Fruit fly (Drosophila melanogaster) whole organism, prepupa: ENCODE measurements around the gene CG9541.

Source experiments
- Blimp-1 ChIP-seq: fragments of 200-800 bp; sonication (Bioruptor generic); optimal IDR thresholded peaks from 3 replicates; lab custom pipeline; 2017; ENCODE audit warnings: missing biosample characterization, missing genetic modification characterization, mild to moderate bottlenecking, moderate library complexity, missing genetic modification reagents
- CG10631 ChIP-seq: fragments of 200-800 bp; sonication (Bioruptor generic); optimal IDR thresholded peaks from 2 replicates; lab custom pipeline; 2016; ENCODE audit warnings: missing biosample characterization, missing genetic modification characterization
- CG10669 ChIP-seq: fragments of 200-800 bp; sonication (Bioruptor generic); optimal IDR thresholded peaks from 3 replicates; lab custom pipeline; 2018; ENCODE audit warnings: missing biosample characterization, mild to moderate bottlenecking, missing genetic modification characterization, moderate library complexity
- CG11294 ChIP-seq: fragments of 200-800 bp; sonication (Bioruptor generic); IDR thresholded peaks from 2 replicates; pipeline ENCODE4 v1.3.6; 2022; ENCODE audit warnings: missing biosample characterization, missing genetic modification characterization
- CG11762 ChIP-seq: fragments of 200-800 bp; sonication (Bioruptor generic); optimal IDR thresholded peaks from 3 replicates; lab custom pipeline; 2016; ENCODE audit warnings: missing biosample characterization, missing genetic modification characterization; ENCODE audit not compliant: insufficient read depth
- CG11902 ChIP-seq: fragments of 200-800 bp; sonication (Bioruptor generic); optimal IDR thresholded peaks from 3 replicates; lab custom pipeline; 2016; ENCODE audit warnings: missing biosample characterization, missing genetic modification characterization
- CG15336 ChIP-seq: fragments of 200-800 bp; sonication (Bioruptor generic); IDR thresholded peaks from 2 replicates; pipeline ENCODE4 v1.3.6; 2022; ENCODE audit warnings: missing biosample characterization, missing genetic modification characterization
- CG1621 ChIP-seq: fragments of 200-800 bp; sonication (Bioruptor generic); optimal IDR thresholded peaks from 3 replicates; lab custom pipeline; 2018; ENCODE audit warnings: missing biosample characterization, mild to moderate bottlenecking, missing genetic modification characterization
- CG16779 ChIP-seq: fragments of 200-800 bp; sonication (Bioruptor generic); optimal IDR thresholded peaks from 3 replicates; lab custom pipeline; 2017; ENCODE audit warnings: missing biosample characterization, mild to moderate bottlenecking, missing genetic modification characterization
- CG3032 ChIP-seq: fragments of 200-800 bp; optimal IDR thresholded peaks from 2 replicates; lab custom pipeline; 2019; ENCODE audit warnings: missing biosample characterization, mild to moderate bottlenecking, missing genetic modification characterization, moderate library complexity
- CG31627 ChIP-seq: fragments of 200-800 bp; sonication (Bioruptor generic); optimal IDR thresholded peaks from 3 replicates; lab custom pipeline; 2016; ENCODE audit warnings: missing biosample characterization, missing genetic modification characterization
- CG32006 ChIP-seq: fragments of 200-800 bp; sonication (Bioruptor generic); optimal IDR thresholded peaks from 3 replicates; lab custom pipeline; 2017; ENCODE audit warnings: missing biosample characterization, mild to moderate bottlenecking, missing genetic modification characterization
- CG3919 ChIP-seq: fragments of 200-800 bp; sonication (Bioruptor generic); optimal IDR thresholded peaks from 3 replicates; lab custom pipeline; 2016; ENCODE audit warnings: missing biosample characterization, missing genetic modification characterization
- CG4318 ChIP-seq: fragments of 200-800 bp; sonication (Bioruptor generic); optimal IDR thresholded peaks from 3 replicates; lab custom pipeline; 2017; ENCODE audit warnings: missing biosample characterization, mild to moderate bottlenecking, missing genetic modification characterization
- CG6163 ChIP-seq: fragments of 200-800 bp; sonication (Bioruptor generic); IDR thresholded peaks from 3 replicates; pipeline ENCODE4 v1.3.6; 2022; ENCODE audit warnings: missing biosample characterization, missing genetic modification characterization
- CG6276 ChIP-seq: fragments of 200-800 bp; sonication (Bioruptor generic); optimal IDR thresholded peaks from 2 replicates; lab custom pipeline; 2017; ENCODE audit warnings: missing biosample characterization, mild to moderate bottlenecking, missing genetic modification characterization
- CG6808 ChIP-seq: fragments of 200-800 bp; sonication (Bioruptor generic); optimal IDR thresholded peaks from 3 replicates; lab custom pipeline; 2017; ENCODE audit warnings: missing biosample characterization, missing genetic modification characterization, mild to moderate bottlenecking, moderate library complexity, missing genetic modification reagents
- CG6854 ChIP-seq: fragments of 200-800 bp; sonication (Bioruptor generic); optimal IDR thresholded peaks from 2 replicates; lab custom pipeline; 2017; ENCODE audit warnings: missing biosample characterization, mild to moderate bottlenecking, missing genetic modification characterization
- CG7368 ChIP-seq: fragments of 200-800 bp; sonication (Bioruptor generic); optimal IDR thresholded peaks from 3 replicates; lab custom pipeline; 2016; ENCODE audit warnings: missing biosample characterization, missing genetic modification characterization
- CG8119 ChIP-seq: fragments of 200-800 bp; sonication (Bioruptor generic); IDR thresholded peaks from 3 replicates; pipeline ENCODE4 v1.3.6; 2022; ENCODE audit warnings: missing biosample characterization, missing genetic modification characterization
- CG8632 ChIP-seq: fragments of 200-800 bp; sonication (Bioruptor generic); optimal IDR thresholded peaks from 3 replicates; lab custom pipeline; 2016; ENCODE audit warnings: missing biosample characterization, missing genetic modification characterization
- CG9139 ChIP-seq: fragments of 200-800 bp; sonication (Bioruptor generic); optimal IDR thresholded peaks from 3 replicates; lab custom pipeline; 2017; ENCODE audit warnings: missing biosample characterization, mild to moderate bottlenecking, missing genetic modification characterization
- Eip75B ChIP-seq: fragments of 200-800 bp; sonication (Bioruptor generic); optimal IDR thresholded peaks from 3 replicates; lab custom pipeline; 2016; ENCODE audit warnings: missing biosample characterization, missing genetic modification characterization
- Eip78C ChIP-seq: fragments of 200-800 bp; sonication (Bioruptor generic); peaks from one replicate; lab custom pipeline; 2016; ENCODE audit warnings: missing biosample characterization, missing genetic modification characterization
- Eip93F ChIP-seq: fragments of 200-800 bp; sonication (Bioruptor generic); optimal IDR thresholded peaks from 2 replicates; lab custom pipeline; 2016; ENCODE audit warnings: missing biosample characterization, mild to moderate bottlenecking, missing genetic modification characterization
- Ets21C ChIP-seq: fragments of 200-800 bp; sonication (Bioruptor generic); optimal IDR thresholded peaks from 3 replicates; lab custom pipeline; 2016; ENCODE audit warnings: missing biosample characterization, missing genetic modification characterization
- Ets96B ChIP-seq: fragments of 200-800 bp; optimal IDR thresholded peaks from 2 replicates; lab custom pipeline; 2019; ENCODE audit warnings: missing biosample characterization, mild to moderate bottlenecking, missing genetic modification characterization, moderate library complexity
- Gug ChIP-seq: fragments of 200-800 bp; sonication (Bioruptor generic); IDR thresholded peaks from 2 replicates; pipeline ENCODE4 v1.3.6; 2022; ENCODE audit warnings: missing biosample characterization, missing genetic modification characterization
- Hr38 ChIP-seq: sonication (Bioruptor generic); optimal IDR thresholded peaks from 2 replicates; lab custom pipeline; 2016; ENCODE audit warnings: missing biosample characterization, missing genetic modification characterization
- Hr39 ChIP-seq: fragments of 200-800 bp; sonication (Bioruptor generic); optimal IDR thresholded peaks from 2 replicates; lab custom pipeline; 2016; ENCODE audit warnings: missing biosample characterization, missing genetic modification characterization
- Hr4 ChIP-seq: fragments of 200-800 bp; sonication (Bioruptor generic); optimal IDR thresholded peaks from 3 replicates; lab custom pipeline; 2016; ENCODE audit warnings: missing biosample characterization, missing genetic modification characterization
- Lpt ChIP-seq: fragments of 200-800 bp; sonication (Bioruptor generic); optimal IDR thresholded peaks from 3 replicates; lab custom pipeline; 2016; ENCODE audit warnings: missing biosample characterization, missing genetic modification characterization
- Met ChIP-seq: fragments of 200-800 bp; sonication (Bioruptor generic); optimal IDR thresholded peaks from 3 replicates; lab custom pipeline; 2016; ENCODE audit warnings: missing biosample characterization, missing genetic modification characterization
- OdsH ChIP-seq: fragments of 200-800 bp; sonication (Bioruptor generic); optimal IDR thresholded peaks from 3 replicates; lab custom pipeline; 2016; ENCODE audit warnings: missing biosample characterization, missing genetic modification characterization
- Sox102F ChIP-seq: fragments of 200-800 bp; sonication (Bioruptor generic); optimal IDR thresholded peaks from 2 replicates; lab custom pipeline; 2016; ENCODE audit warnings: missing biosample characterization, mild to moderate bottlenecking, missing genetic modification characterization
- Sox14 ChIP-seq: fragments of 200-800 bp; sonication (Bioruptor generic); optimal IDR thresholded peaks from 3 replicates; lab custom pipeline; 2016; ENCODE audit warnings: missing biosample characterization, missing genetic modification characterization
- acj6 ChIP-seq: fragments of 200-800 bp; sonication (Bioruptor generic); optimal IDR thresholded peaks from 3 replicates; lab custom pipeline; 2016; ENCODE audit warnings: missing biosample characterization, missing genetic modification characterization
- cyc ChIP-seq: fragments of 200-800 bp; sonication (Bioruptor generic); optimal IDR thresholded peaks from 3 replicates; lab custom pipeline; 2016; ENCODE audit warnings: missing biosample characterization, missing genetic modification characterization
- dac ChIP-seq: fragments of 200-800 bp; sonication (Bioruptor generic); optimal IDR thresholded peaks from 2 replicates; lab custom pipeline; 2017; ENCODE audit warnings: missing biosample characterization, mild to moderate bottlenecking, missing genetic modification characterization
- eg ChIP-seq: fragments of 200-800 bp; sonication (Bioruptor generic); IDR thresholded peaks from 3 replicates; pipeline ENCODE4 v1.3.6; 2022; ENCODE audit warnings: missing biosample characterization, missing genetic modification characterization
- esn ChIP-seq: fragments of 200-800 bp; sonication (Bioruptor generic); optimal IDR thresholded peaks from 2 replicates; lab custom pipeline; 2016; ENCODE audit warnings: missing biosample characterization, mild to moderate bottlenecking, missing genetic modification characterization, moderate library complexity
- fd59A ChIP-seq: fragments of 200-800 bp; sonication (Bioruptor generic); optimal IDR thresholded peaks from 2 replicates; lab custom pipeline; 2017; ENCODE audit warnings: missing biosample characterization, mild to moderate bottlenecking, missing genetic modification characterization, missing genetic modification reagents
- fkh ChIP-seq: fragments of 200-800 bp; sonication (Bioruptor generic); optimal IDR thresholded peaks from 3 replicates; lab custom pipeline; 2017; ENCODE audit warnings: missing biosample characterization, mild to moderate bottlenecking, missing genetic modification characterization, moderate library complexity
- lz ChIP-seq: fragments of 200-800 bp; sonication (Bioruptor generic); optimal IDR thresholded peaks from 3 replicates; lab custom pipeline; 2016; ENCODE audit warnings: missing biosample characterization, missing genetic modification characterization
- net ChIP-seq: fragments of 200-800 bp; sonication (Bioruptor generic); optimal IDR thresholded peaks from 3 replicates; lab custom pipeline; 2016; ENCODE audit warnings: missing biosample characterization, missing genetic modification characterization
- pdm3 ChIP-seq: fragments of 200-800 bp; sonication (Bioruptor generic); optimal IDR thresholded peaks from 3 replicates; lab custom pipeline; 2016; ENCODE audit warnings: missing biosample characterization, missing genetic modification characterization
- salr ChIP-seq, 2 experiments: fragments of 200-800 bp; sonication (Bioruptor generic); optimal IDR thresholded peaks; 3 replicates each; lab custom pipeline; 2016 to 2018; ENCODE audit warnings: missing biosample characterization in 2 of 2, missing genetic modification characterization in 2 of 2, mild to moderate bottlenecking in 1 of 2
- spab ChIP-seq: fragments of 200-800 bp; sonication (Bioruptor generic); optimal IDR thresholded peaks from 2 replicates; lab custom pipeline; 2017; ENCODE audit warnings: missing biosample characterization, mild to moderate bottlenecking, missing genetic modification characterization, missing genetic modification reagents
- ss ChIP-seq, 2 experiments: fragments of 200-800 bp; sonication (Bioruptor generic); optimal IDR thresholded peaks; 2 replicates in 1 of 2; 3 replicates in 1 of 2; lab custom pipeline; 2017 to 2018; ENCODE audit warnings: mild to moderate bottlenecking in 2 of 2, missing biosample characterization in 2 of 2, missing genetic modification characterization in 2 of 2, moderate library complexity in 1 of 2
- svp ChIP-seq: fragments of 200-800 bp; sonication (Bioruptor generic); peaks from one replicate; lab custom pipeline; 2016; ENCODE audit warnings: missing biosample characterization, missing genetic modification characterization
- topi ChIP-seq: fragments of 200-800 bp; sonication (Bioruptor generic); optimal IDR thresholded peaks from 3 replicates; lab custom pipeline; 2016; ENCODE audit warnings: missing biosample characterization, missing genetic modification characterization
- vri ChIP-seq: fragments of 200-800 bp; sonication (Bioruptor generic); optimal IDR thresholded peaks from 3 replicates; lab custom pipeline; 2016; ENCODE audit warnings: missing biosample characterization, mild to moderate bottlenecking, missing genetic modification characterization

CG9541 gene

dm6 chr2L:8997285-8997684 lies 22.1 kb upstream of the CG9541 start, which contains the start of the genes alien and CG18661:
TSS of gene alien (minus strand) at chr2L:8997379.
TSS of gene CG18661 (plus strand) at chr2L:8997605.
- TF ChIP-seq CG1621 (tag; lab: Kevin White, UChicago) (no peak), eg (GFP tag; lab: Robert Waterston, UW) (peak; percentile 96), CG10631 (GFP tag; lab: Kevin White, UChicago) (peak; percentile 85), svp (GFP tag; lab: Kevin White, UChicago) (peak; percentile 91), cyc (GFP tag; lab: Kevin White, UChicago) (peak; percentile 78), Lpt (GFP tag; lab: Kevin White, UChicago) (peak; percentile 50), Ets96B (tag; lab: Kevin White, UChicago) (peak; percentile 91), CG6854 (peak; percentile 78), OdsH (GFP tag; lab: Kevin White, UChicago) (peak; percentile 78), CG16779 (tag; lab: Kevin White, UChicago) (peak; percentile 62), Gug (GFP tag; lab: Robert Waterston, UW) (peak; percentile 87), CG15336 (GFP tag; lab: Robert Waterston, UW) (peak; percentile 78), salr (GFP tag; optimal IDR thresholded peaks at IDR 0.05; lab: Kevin White, UChicago) (peak in 1 of 2 experiments; percentile 56), CG11902 (GFP tag; lab: Kevin White, UChicago) (peak; percentile 93), CG31627 (GFP tag; lab: Kevin White, UChicago) (peak; percentile 88), CG8632 (GFP tag; lab: Kevin White, UChicago) (peak; percentile 6), CG11762 (GFP tag; lab: Kevin White, UChicago) (no peak), CG6276 (no peak), CG6163 (GFP tag; lab: Robert Waterston, UW) (peak; percentile 97), ss (GFP tag; optimal IDR thresholded peaks at IDR 0.05; lab: Kevin White, UChicago) (no peak), Hr38 (GFP tag; lab: Kevin White, UChicago) (peak; percentile 5), CG3919 (no peak), CG8119 (GFP tag; lab: Robert Waterston, UW) (peak; percentile 53; the same call in 1 of the 3 replicates), Blimp-1 (GFP tag; lab: Kevin White, UChicago) (no peak), Met (GFP tag; lab: Kevin White, UChicago) (peak; percentile 90), acj6 (GFP tag; lab: Kevin White, UChicago) (peak; percentile 62), topi (GFP tag; lab: Kevin White, UChicago) (peak; percentile 62), Ets21C (peak; percentile 71), esn (peak; percentile 68), Eip78C (GFP tag; lab: Kevin White, UChicago) (peak; percentile 69), Eip93F (peak; percentile 71), CG3032 (tag; lab: Kevin White, UChicago) (peak; percentile 76), CG10669 (GFP tag; lab: Kevin White, UChicago) (peak; percentile 65), CG7368 (peak; percentile 64), fkh (GFP tag; lab: Kevin White, UChicago) (peak; percentile 69), CG32006 (GFP tag; lab: Kevin White, UChicago) (peak; percentile 78), lz (GFP tag; lab: Kevin White, UChicago) (peak; percentile 93), fd59A (GFP tag; lab: Kevin White, UChicago) (peak; percentile 31), CG6808 (GFP tag; lab: Kevin White, UChicago) (peak; percentile 100), pdm3 (no peak), Eip75B (GFP tag; lab: Kevin White, UChicago) (peak; percentile 89), vri (GFP tag; lab: Kevin White, UChicago) (no peak), dac (GFP tag; lab: Kevin White, UChicago) (peak; percentile 91), Hr39 (GFP tag; lab: Kevin White, UChicago) (peak; percentile 91), net (GFP tag; lab: Kevin White, UChicago) (peak; percentile 88), spab (GFP tag; lab: Kevin White, UChicago) (peak; percentile 15), Hr4 (GFP tag; lab: Kevin White, UChicago) (peak; percentile 96), Sox102F (GFP tag; lab: Kevin White, UChicago) (peak; percentile 72), CG4318 (peak; percentile 52), CG11294 (GFP tag; lab: Robert Waterston, UW) (peak; percentile 87), Sox14 (GFP tag; lab: Kevin White, UChicago) (peak; percentile 95), CG9139 (GFP tag; lab: Kevin White, UChicago) (no peak)
